Fruit fly (Drosophila melanogaster) whole organism: ENCODE measurements around the gene CG9393.

Experiments used
- CG8478 ChIP-seq: fragments of >200 bp; optimal IDR thresholded peaks from 2 replicates; lab custom pipeline; 2018; ENCODE audit warnings: inconsistent platforms
- Dll ChIP-seq: fragments of >200 bp; optimal IDR thresholded peaks from 2 replicates; lab custom pipeline; 2017
- EcR ChIP-seq, 2 experiments: fragments of >200 bp; optimal IDR thresholded peaks; 2 replicates each; lab custom pipeline; 2017; ENCODE audit warnings: missing biosample characterization in 2 of 2, missing genetic modification characterization in 2 of 2, missing genetic modification reagents in 2 of 2
- pan ChIP-seq: fragments of >200 bp; optimal IDR thresholded peaks from 2 replicates; lab custom pipeline; 2017
- psq ChIP-seq: fragments of >200 bp; optimal IDR thresholded peaks from 2 replicates; lab custom pipeline; 2017
- usp ChIP-seq: fragments of >200 bp; optimal IDR thresholded peaks from 2 replicates; lab custom pipeline; 2017; ENCODE audit warnings: missing biosample characterization, missing genetic modification characterization, mixed read lengths

The CG9393 gene

DNA sequence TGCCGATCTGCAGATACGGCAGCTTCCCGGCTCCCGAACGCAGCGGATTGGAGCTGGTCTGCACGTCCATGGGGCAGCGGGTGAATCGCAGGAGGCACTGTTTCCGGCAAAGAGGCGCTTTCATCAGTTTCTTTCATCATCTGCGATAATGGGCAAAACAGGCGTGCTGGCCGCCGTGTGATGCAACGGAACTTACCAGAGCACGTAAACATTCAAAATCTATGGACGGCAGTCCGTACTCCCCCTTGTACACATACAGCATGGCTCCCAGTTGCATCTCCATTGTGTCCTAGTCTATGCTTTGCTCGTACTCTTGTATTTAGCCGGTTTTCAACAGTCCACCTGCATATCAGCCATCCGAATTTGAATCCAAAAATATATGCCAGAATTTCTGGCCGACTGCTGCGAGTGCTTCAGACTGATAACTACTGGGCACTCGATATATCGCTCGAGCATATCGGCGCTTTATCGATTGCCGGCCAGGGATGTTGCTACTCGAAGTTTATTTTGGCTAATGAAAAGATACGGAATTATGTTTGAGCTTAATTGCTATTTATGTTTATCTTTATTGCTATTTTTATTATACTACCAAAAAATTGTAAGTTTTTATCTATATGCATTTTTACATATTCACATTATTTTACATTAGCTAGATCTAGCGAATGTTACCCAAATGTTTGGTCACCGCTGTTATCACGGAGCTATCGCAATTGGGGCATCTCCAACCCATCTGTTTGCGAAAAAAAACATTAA lies at the start of gene CG9393, which contains the start of gene Vps45:
Gene CG9393, minus strand, starts transcription at position 434 of the 753 bp plus-strand sequence.
Gene Vps45, plus strand, starts transcription at position 685 of the 753 bp plus-strand sequence.
- TF ChIP-seq CG8478 (lab: Kevin White, UChicago) (no peak), EcR (GFP tag; optimal IDR thresholded peaks at IDR 0.05; lab: Kevin White, UChicago) (no peak), Dll (lab: Kevin White, UChicago) (no peak), usp (GFP tag; lab: Kevin White, UChicago) (no peak), psq (lab: Kevin White, UChicago) (no peak), pan (lab: Kevin White, UChicago) (no peak)

DNA sequence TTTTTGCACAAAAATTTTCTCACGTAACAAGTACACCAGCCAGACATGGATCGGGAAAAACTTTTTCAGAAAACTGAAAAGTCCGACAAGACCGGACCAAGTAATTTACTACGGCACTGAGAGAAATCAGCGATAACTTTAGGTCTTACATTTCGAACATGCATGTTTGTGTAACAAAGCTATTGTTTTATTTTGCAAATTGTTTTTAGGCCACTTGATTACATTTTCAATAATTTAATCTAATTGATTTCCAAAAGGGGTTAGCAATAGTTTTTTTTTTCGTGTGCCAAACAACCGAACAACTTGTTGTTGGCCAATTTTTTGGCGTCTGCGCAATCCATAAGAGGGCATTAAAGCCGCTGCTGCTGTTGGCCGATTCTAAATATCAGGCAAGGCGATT lies 49.7 kb upstream of the CG9393 start:
- TF ChIP-seq EcR (GFP tag; optimal IDR thresholded peaks at IDR 0.05; lab: Kevin White, UChicago): no peak
- no peak for TF ChIP-seq psq (lab: Kevin White, UChicago)
- no peak for TF ChIP-seq CG8478 (lab: Kevin White, UChicago)
- no peak for TF ChIP-seq pan (lab: Kevin White, UChicago)
- no peak for TF ChIP-seq usp (GFP tag; lab: Kevin White, UChicago)
- no peak for TF ChIP-seq Dll (lab: Kevin White, UChicago)

DNA sequence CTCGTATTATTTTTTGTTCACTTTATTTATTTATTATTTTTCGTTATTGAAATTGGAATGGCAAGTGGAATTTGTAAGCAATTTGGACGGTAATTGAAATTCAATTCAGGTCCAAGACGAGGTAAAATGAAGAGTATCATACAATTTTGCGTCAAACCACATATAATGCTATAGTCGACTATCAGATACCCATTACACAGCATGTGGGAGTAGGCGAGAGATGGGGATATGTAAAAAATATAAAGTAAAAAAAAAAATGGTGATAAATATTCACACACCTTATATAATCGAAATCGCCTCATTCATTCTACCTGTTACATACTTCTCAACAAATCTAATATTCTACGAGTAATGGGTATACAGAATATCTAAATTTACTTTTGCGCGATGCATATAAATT lies 48.7 kb upstream of the CG9393 start:
- TF ChIP-seq usp (GFP tag; lab: Kevin White, UChicago) (no peak), psq (lab: Kevin White, UChicago) (no peak), CG8478 (lab: Kevin White, UChicago) (no peak), Dll (lab: Kevin White, UChicago) (no peak), pan (lab: Kevin White, UChicago) (no peak), EcR (GFP tag; optimal IDR thresholded peaks at IDR 0.05; lab: Kevin White, UChicago) (no peak)

- TF ChIP-seq CG8478 (lab: Kevin White, UChicago) (no peak), psq (lab: Kevin White, UChicago) (no peak), Dll (lab: Kevin White, UChicago) (no peak), usp (GFP tag; lab: Kevin White, UChicago) (no peak), EcR (GFP tag; optimal IDR thresholded peaks at IDR 0.05; lab: Kevin White, UChicago) (no peak), pan (lab: Kevin White, UChicago) (no peak)
Measured at dm6 chr3R:9608206-9608605, 44.7 kb upstream of the CG9393 start.

DNA sequence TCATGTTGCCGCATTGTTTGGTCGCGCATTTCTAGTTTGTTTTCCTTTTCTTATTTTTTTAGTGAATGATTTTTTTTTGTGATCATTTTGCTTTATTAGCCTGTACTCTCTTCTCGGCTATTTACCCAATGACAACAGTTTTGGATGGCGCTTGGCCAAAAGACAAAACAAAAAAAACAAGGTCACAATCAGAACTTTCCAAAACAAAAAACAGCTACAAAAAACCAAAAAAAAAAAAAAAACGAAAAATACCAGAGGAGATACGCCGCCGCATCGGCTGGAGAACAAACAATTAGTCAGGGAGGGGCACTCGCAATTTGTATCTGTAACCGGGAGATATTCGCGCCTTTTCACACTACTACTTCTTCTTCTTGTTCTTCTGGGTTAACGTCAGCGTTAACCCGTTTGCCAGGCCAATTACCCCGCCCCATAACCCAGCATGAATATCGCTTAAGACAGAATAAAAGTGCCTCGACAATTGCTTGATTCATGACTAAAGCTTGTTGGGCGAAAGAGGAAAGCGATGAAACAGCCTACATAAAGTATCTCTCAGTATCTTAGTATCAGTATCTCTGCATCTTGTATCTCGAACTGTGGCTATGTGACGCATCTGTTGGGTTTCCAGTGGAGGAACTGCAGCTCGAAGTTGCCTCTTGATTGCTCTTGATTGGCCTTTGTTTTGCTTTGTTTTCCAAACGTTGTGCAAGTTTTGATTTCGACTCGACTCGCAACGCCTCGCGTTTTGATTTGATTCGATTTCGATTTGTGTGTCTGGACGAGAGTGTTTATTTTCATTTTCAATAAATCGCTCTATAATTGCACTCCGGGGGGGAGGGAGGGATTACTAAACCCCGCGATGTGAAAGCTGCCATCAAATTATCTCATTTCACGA lies 43.7 kb upstream of the CG9393 start:
- TF ChIP-seq Dll (lab: Kevin White, UChicago) (no peak), CG8478 (lab: Kevin White, UChicago) (no peak), EcR (GFP tag; optimal IDR thresholded peaks at IDR 0.05; lab: Kevin White, UChicago) (no peak), psq (lab: Kevin White, UChicago) (no peak), usp (GFP tag; lab: Kevin White, UChicago) (no peak), pan (lab: Kevin White, UChicago) (no peak)

dm6 chr3R:9605084-9605483 lies 41.6 kb upstream of the CG9393 start:
- TF ChIP-seq EcR (GFP tag; optimal IDR thresholded peaks at IDR 0.05; lab: Kevin White, UChicago) (no peak), Dll (lab: Kevin White, UChicago) (no peak), psq (lab: Kevin White, UChicago) (no peak), pan (lab: Kevin White, UChicago) (no peak), CG8478 (lab: Kevin White, UChicago) (no peak), usp (GFP tag; lab: Kevin White, UChicago) (no peak)

- no peak for TF ChIP-seq EcR (GFP tag; optimal IDR thresholded peaks at IDR 0.05; lab: Kevin White, UChicago)
- TF ChIP-seq psq (lab: Kevin White, UChicago): no peak
- no peak for TF ChIP-seq CG8478 (lab: Kevin White, UChicago)
- no peak for TF ChIP-seq usp (GFP tag; lab: Kevin White, UChicago)
- TF ChIP-seq Dll (lab: Kevin White, UChicago): no peak
- TF ChIP-seq pan (lab: Kevin White, UChicago): no peak
Measured at dm6 chr3R:9604445-9605020, 41.1 kb upstream of the CG9393 start.

dm6 chr3R:9603022-9603942 lies 39.8 kb upstream of the CG9393 start:
- TF ChIP-seq CG8478 (lab: Kevin White, UChicago) (no peak), pan (lab: Kevin White, UChicago) (no peak)

DNA sequence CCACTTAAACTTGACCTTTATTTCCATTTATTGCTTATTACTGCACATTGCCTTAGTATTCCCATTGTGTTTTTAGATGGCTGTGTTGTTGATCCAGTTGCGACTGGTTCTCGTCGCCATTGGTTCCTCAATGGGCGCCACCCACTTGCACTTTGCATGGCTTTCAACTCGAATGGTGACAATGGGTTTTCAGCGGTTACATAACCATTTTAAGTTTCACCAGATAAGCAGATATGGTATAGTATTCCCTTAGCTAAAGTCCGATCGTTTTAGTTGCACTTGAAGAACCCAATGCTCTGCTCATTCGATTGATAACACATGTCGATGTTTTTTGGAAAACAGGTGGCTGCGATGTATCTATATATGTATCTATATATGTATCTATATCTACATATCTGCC lies 38.5 kb upstream of the CG9393 start:
- TF ChIP-seq EcR (GFP tag; optimal IDR thresholded peaks at IDR 0.05; lab: Kevin White, UChicago) (no peak), pan (lab: Kevin White, UChicago) (no peak), Dll (lab: Kevin White, UChicago) (no peak), CG8478 (lab: Kevin White, UChicago) (no peak)

DNA sequence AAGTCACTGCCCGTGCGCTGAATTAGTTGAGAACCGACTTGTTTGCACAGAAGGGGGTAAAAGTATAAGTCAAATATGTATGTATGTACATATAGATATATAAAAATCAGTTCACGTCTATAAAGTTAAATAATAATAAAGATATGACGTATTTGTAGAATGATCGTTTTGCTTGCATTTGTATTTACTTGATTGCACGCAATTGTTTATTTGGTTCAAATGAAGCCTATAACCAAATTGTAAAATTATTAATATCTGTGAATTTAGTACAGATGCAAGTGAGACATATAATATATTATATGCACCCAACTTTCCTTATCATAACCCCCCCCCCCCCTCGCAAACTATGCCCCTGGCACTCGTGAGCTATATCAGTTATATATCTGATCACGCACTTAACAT lies 37.1 kb upstream of the CG9393 start:
- TF ChIP-seq pan (lab: Kevin White, UChicago): no peak
- TF ChIP-seq psq (lab: Kevin White, UChicago): no peak
- no peak for TF ChIP-seq EcR (GFP tag; optimal IDR thresholded peaks at IDR 0.05; lab: Kevin White, UChicago)
- TF ChIP-seq usp (GFP tag; lab: Kevin White, UChicago): no peak
- no peak for TF ChIP-seq Dll (lab: Kevin White, UChicago)
- no peak for TF ChIP-seq CG8478 (lab: Kevin White, UChicago)
